Worm (Caenorhabditis elegans): ENCODE measurements around the gene unc-7.

DNA sequence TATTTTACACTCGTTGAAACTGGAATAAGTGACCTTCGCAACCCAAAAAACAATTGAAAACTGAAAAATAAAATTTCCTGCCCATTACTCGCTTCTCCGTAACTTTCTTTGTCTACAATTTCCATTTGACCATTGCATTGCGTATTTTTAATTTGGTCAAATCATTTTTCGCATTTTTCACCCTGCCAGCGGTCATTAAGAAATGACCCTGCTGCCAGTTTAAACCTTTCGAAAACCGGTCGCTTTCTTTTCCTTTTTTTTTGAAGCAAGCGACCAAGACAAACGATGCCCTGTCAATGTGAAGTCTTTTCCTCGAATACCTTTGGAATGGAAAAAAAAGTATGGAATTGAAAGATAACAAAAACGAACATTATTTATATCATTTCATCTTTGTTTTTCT, 13.4 kb upstream of the unc-7 start:
- TF ChIP-seq spr-3 (GFP tag; optimal IDR thresholded peaks at IDR 0.05) (no peak), daf-12 (tag; optimal IDR thresholded peaks at IDR 0.05) (no peak), R02D3.7 (tag; optimal IDR thresholded peaks at IDR 0.05) (no peak), fos-1 (tag; optimal IDR thresholded peaks at IDR 0.05) (no peak), nhr-237 (tag; optimal IDR thresholded peaks at IDR 0.05) (no peak), Y5F2A.4 (GFP tag; optimal IDR thresholded peaks at IDR 0.05) (no peak), lin-39 (tag; optimal IDR thresholded peaks at IDR 0.05) (no peak), mxl-2 (GFP tag; conservative IDR thresholded peaks at IDR 0.05) (no peak)

Measured in whole organism, L4 larva.